Worm (Caenorhabditis elegans): ENCODE results near the gene rbm-25.
A peak's percentile ranks its signal among the peaks of the same experiment; 100 is the strongest.

rbm-25 gene

ce11 chrV:12497725-12498263, at the start of gene rbm-25, which contains the start of gene W04D2.4:
Gene rbm-25, plus strand, starts transcription at chrV:12498213.
Gene W04D2.4, minus strand, starts transcription at chrV:12497755.
- TF ChIP-seq hmg-11 (tag; optimal IDR thresholded peaks at IDR 0.05), result peak; percentile 68
- TF ChIP-seq ama-1 (optimal IDR thresholded peaks at IDR 0.05), result no peak
- TF ChIP-seq lsy-12 (tag; optimal IDR thresholded peaks at IDR 0.05), result peak; percentile 36
- peak; percentile 91 for TF ChIP-seq snpc-4 (tag; optimal IDR thresholded peaks at IDR 0.05)
- TF ChIP-seq elt-3 (tag; optimal IDR thresholded peaks at IDR 0.05), result no peak
- no peak for TF ChIP-seq mml-1 (tag; optimal IDR thresholded peaks at IDR 0.05)
- TF ChIP-seq elt-2 (tag; optimal IDR thresholded peaks at IDR 0.05), result peak; percentile 35
- peak; percentile 92 for TF ChIP-seq pha-4 (tag; optimal IDR thresholded peaks at IDR 0.05)
- no peak for TF ChIP-seq nhr-237 (tag; optimal IDR thresholded peaks at IDR 0.05)
- TF ChIP-seq skn-1 (tag; optimal IDR thresholded peaks at IDR 0.05), result peak; percentile 42
- peak; percentile 73 for TF ChIP-seq tbx-2 (tag; optimal IDR thresholded peaks at IDR 0.05)
- no peak for TF ChIP-seq ZK546.5 (tag; optimal IDR thresholded peaks at IDR 0.05)
- peak; percentile 40 for TF ChIP-seq lin-39 (tag; optimal IDR thresholded peaks at IDR 0.05)
- peak; percentile 92 for TF ChIP-seq ceh-28 (tag; optimal IDR thresholded peaks at IDR 0.05)
- TF ChIP-seq ceh-82 (tag; optimal IDR thresholded peaks at IDR 0.05), result peak; percentile 38
- peak; percentile 83 for TF ChIP-seq nhr-23 (tag; optimal IDR thresholded peaks at IDR 0.05)
- peak; percentile 55 for TF ChIP-seq egl-5 (tag; optimal IDR thresholded peaks at IDR 0.05)
- TF ChIP-seq sea-2 (GFP tag; optimal IDR thresholded peaks at IDR 0.05), result no peak
- peak; percentile 22 for TF ChIP-seq nhr-43 (tag; optimal IDR thresholded peaks at IDR 0.05; ENCODE audit: poor library complexity, severe bottlenecking)
- no peak for TF ChIP-seq nhr-67 (tag; optimal IDR thresholded peaks at IDR 0.05)
- TF ChIP-seq lin-15B (tag; optimal IDR thresholded peaks at IDR 0.05), result peak; percentile 76
- TF ChIP-seq nfya-1 (tag; optimal IDR thresholded peaks at IDR 0.05; ENCODE audit: insufficient read depth), result peak; percentile 83
- TF ChIP-seq fkh-2 (tag; optimal IDR thresholded peaks at IDR 0.05), result no peak
- TF ChIP-seq nhr-25 (tag; optimal IDR thresholded peaks at IDR 0.05), result peak; percentile 24
- TF ChIP-seq pqm-1 (tag; optimal IDR thresholded peaks at IDR 0.05), result peak; percentile 13
- peak; percentile 47 for TF ChIP-seq jun-1 (tag; optimal IDR thresholded peaks at IDR 0.05)

- TF ChIP-seq unc-62 (GFP tag; optimal IDR thresholded peaks at IDR 0.05) (no peak), unc-39 (tag; optimal IDR thresholded peaks at IDR 0.05) (no peak), ceh-28 (tag; optimal IDR thresholded peaks at IDR 0.05) (no peak), nhr-12 (tag; optimal IDR thresholded peaks at IDR 0.05) (no peak), aly-2 (tag; optimal IDR thresholded peaks at IDR 0.05) (no peak), nhr-67 (tag; optimal IDR thresholded peaks at IDR 0.05) (no peak)
These were observed 48.1 kb upstream of the rbm-25 start, which contains the start of gene C54D10.10 for ce11 chrV:12449902-12450301. Gene C54D10.10, minus strand, starts transcription at chrV:12450002.

ce11 chrV:12450441-12450840, 47.6 kb upstream of the rbm-25 start, which contains the start of gene F28C1.1:
Gene F28C1.1, plus strand, starts transcription at chrV:12450805.
- TF ChIP-seq R02D3.7 (tag; optimal IDR thresholded peaks at IDR 0.05) (peak; percentile 66), nfya-1 (tag; optimal IDR thresholded peaks at IDR 0.05; ENCODE audit: insufficient read depth) (peak; percentile 46), fos-1 (tag; optimal IDR thresholded peaks at IDR 0.05) (no peak), pha-4 (tag; optimal IDR thresholded peaks at IDR 0.05) (peak; percentile 33)

ce11 chrV:12455695-12456094, 42.3 kb upstream of the rbm-25 start:
- TF ChIP-seq tbx-2 (tag; optimal IDR thresholded peaks at IDR 0.05) (no peak), pqm-1 (tag; optimal IDR thresholded peaks at IDR 0.05) (no peak), nfya-1 (tag; optimal IDR thresholded peaks at IDR 0.05; ENCODE audit: insufficient read depth) (peak; percentile 20)

- TF ChIP-seq ceh-28 (tag; optimal IDR thresholded peaks at IDR 0.05) (no peak), egl-5 (tag; optimal IDR thresholded peaks at IDR 0.05) (peak; percentile 6)
These were observed 37.4 kb upstream of the rbm-25 start for ce11 chrV:12460583-12460982.

ce11 chrV:12462908-12463307, 35.1 kb upstream of the rbm-25 start, which contains the start of gene egl-10:
Gene egl-10, minus strand, starts transcription at chrV:12463008.
- no peak for TF ChIP-seq ceh-16 (tag; optimal IDR thresholded peaks at IDR 0.05)
- TF ChIP-seq nfya-1 (tag; optimal IDR thresholded peaks at IDR 0.05; ENCODE audit: insufficient read depth), result peak; percentile 19
- TF ChIP-seq ztf-4 (tag; optimal IDR thresholded peaks at IDR 0.05), result no peak
- peak; percentile 27 for TF ChIP-seq pha-4 (tag; optimal IDR thresholded peaks at IDR 0.05)
